Worm (Caenorhabditis elegans) whole organism, L4 larva: ENCODE results near the gene T23F11.11.
A peak's percentile ranks its signal among the peaks of the same experiment; 100 is the strongest.

Experiments
- D1046.2 ChIP-seq: fragments of 200-800 bp; sonication (Bioruptor generic); IDR thresholded peaks from 2 replicates; pipeline ENCODE4 v1.3.6; 2022; ENCODE audit warnings: missing genetic modification characterization, missing compliant biosample characterization
- F26F4.8 ChIP-seq: fragments of 200-800 bp; sonication (Bioruptor generic); conservative IDR thresholded peaks from 2 replicates; pipeline ENCODE4 v1.3.6; 2022; ENCODE audit warnings: missing genetic modification characterization, missing compliant biosample characterization
- F37D6.2 ChIP-seq: sonication (generic microtip); optimal IDR thresholded peaks from 2 replicates; lab custom pipeline; 2016; ENCODE audit warnings: mild to moderate bottlenecking, missing genetic modification characterization, missing compliant biosample characterization
- F44E2.7 ChIP-seq: fragments of 200-800 bp; sonication (Bioruptor generic); IDR thresholded peaks from 2 replicates; pipeline ENCODE4 v2.1.2; 2022; ENCODE audit warnings: missing genetic modification characterization, missing compliant biosample characterization
- T20F7.1 ChIP-seq: fragments of 200-800 bp; sonication (Bioruptor generic); optimal IDR thresholded peaks from 2 replicates; lab custom pipeline; 2018; ENCODE audit warnings: mild to moderate bottlenecking, missing genetic modification characterization, missing compliant biosample characterization
- T26A8.4 ChIP-seq: fragments of 200-800 bp; sonication (Bioruptor generic); IDR thresholded peaks from 2 replicates; pipeline ENCODE4 v1.3.6; 2022; ENCODE audit warnings: missing genetic modification characterization, missing compliant biosample characterization
- Y48G9A.11 ChIP-seq: fragments of 200-800 bp; sonication (Bioruptor generic); IDR thresholded peaks from 2 replicates; pipeline ENCODE4 v1.3.6; 2022; ENCODE audit warnings: missing genetic modification reagents, missing genetic modification characterization, missing compliant biosample characterization
- Y5F2A.4 ChIP-seq: fragments of 200-800 bp; sonication (Bioruptor generic); optimal IDR thresholded peaks from 2 replicates; lab custom pipeline; 2018; ENCODE audit warnings: mild to moderate bottlenecking, missing genetic modification characterization, missing compliant biosample characterization
- ZK337.2 ChIP-seq: fragments of 200-800 bp; sonication (Bioruptor generic); IDR thresholded peaks from 2 replicates; pipeline ENCODE4 v1.3.6; 2022; ENCODE audit warnings: missing genetic modification reagents, missing genetic modification characterization, missing compliant biosample characterization
- ama-1 ChIP-seq: fragments of 150-350 bp; optimal IDR thresholded peaks from 2 replicates; lab custom pipeline; 2014; ENCODE audit warnings: inconsistent platforms, mixed read lengths
- ceh-28 ChIP-seq: fragments of 150-350 bp; optimal IDR thresholded peaks from 2 replicates; lab custom pipeline; 2014; ENCODE audit warnings: missing biosample characterization, missing genetic modification reagents, missing genetic modification characterization
- ceh-32 ChIP-seq: sonication (generic microtip); optimal IDR thresholded peaks from 2 replicates; lab custom pipeline; 2016; ENCODE audit warnings: mild to moderate bottlenecking, missing genetic modification characterization, missing compliant biosample characterization; ENCODE audit not compliant: poor library complexity
- ces-1 ChIP-seq: fragments of 150-350 bp; sonication (generic microtip); optimal IDR thresholded peaks from 4 replicates; lab custom pipeline; 2014; ENCODE audit warnings: missing biosample characterization, missing genetic modification reagents, missing genetic modification characterization
- daf-16 ChIP-seq, 3 experiments: sonication (generic microtip); optimal IDR thresholded peaks; 2 replicates each; lab custom pipeline; 2016 to 2017; ENCODE audit warnings: missing genetic modification characterization in 3 of 3, missing genetic modification reagents in 3 of 3, mild to moderate bottlenecking in 2 of 3, missing compliant biosample characterization in 2 of 3, missing biosample characterization in 1 of 3, moderate library complexity in 1 of 3
- dmd-6 ChIP-seq: fragments of 200-800 bp; sonication (Bioruptor generic); IDR thresholded peaks from 2 replicates; pipeline ENCODE4 v1.3.6; 2022; ENCODE audit warnings: missing genetic modification reagents, missing genetic modification characterization, missing compliant biosample characterization
- dmd-8 ChIP-seq: fragments of 200-800 bp; sonication (Bioruptor generic); IDR thresholded peaks from 2 replicates; pipeline ENCODE4 v1.3.6; 2022; ENCODE audit warnings: missing genetic modification characterization, missing compliant biosample characterization
- duxl-1 ChIP-seq: sonication (generic microtip); optimal IDR thresholded peaks from 2 replicates; lab custom pipeline; 2016; ENCODE audit warnings: mild to moderate bottlenecking, missing genetic modification characterization, moderate library complexity, missing compliant biosample characterization; ENCODE audit not compliant: poor library complexity
- dve-1 ChIP-seq: sonication (generic microtip); optimal IDR thresholded peaks from 2 replicates; lab custom pipeline; 2017; ENCODE audit warnings: antibody characterized with exemption, mild to moderate bottlenecking, missing genetic modification characterization, missing compliant biosample characterization; ENCODE audit not compliant: insufficient read depth
- egl-27 ChIP-seq: sonication (generic microtip); optimal IDR thresholded peaks from 3 replicates; lab custom pipeline; 2017; ENCODE audit warnings: missing biosample characterization, missing genetic modification reagents, missing genetic modification characterization
- fos-1 ChIP-seq: fragments of 150-350 bp; optimal IDR thresholded peaks from 2 replicates; lab custom pipeline; 2014; ENCODE audit warnings: missing biosample characterization, missing genetic modification characterization
- gei-8 ChIP-seq: fragments of 200-800 bp; sonication (Bioruptor generic); optimal IDR thresholded peaks from 2 replicates; lab custom pipeline; 2018; ENCODE audit warnings: mild to moderate bottlenecking, missing genetic modification characterization, missing compliant biosample characterization
- hlh-11 ChIP-seq: fragments of 200-800 bp; sonication (Bioruptor generic); optimal IDR thresholded peaks from 2 replicates; lab custom pipeline; 2018; ENCODE audit warnings: mild to moderate bottlenecking, missing genetic modification characterization, missing compliant biosample characterization
- jun-1 ChIP-seq: fragments of 150-350 bp; optimal IDR thresholded peaks from 2 replicates; lab custom pipeline; 2014; ENCODE audit warnings: missing biosample characterization, missing genetic modification reagents, missing genetic modification characterization
- lim-7 ChIP-seq: fragments of 200-800 bp; sonication (Bioruptor generic); IDR thresholded peaks from 2 replicates; pipeline ENCODE4 v1.3.6; 2022; ENCODE audit warnings: missing genetic modification characterization, missing compliant biosample characterization
- lin-15B ChIP-seq: fragments of 150-350 bp; sonication (generic microtip); optimal IDR thresholded peaks from 3 replicates; lab custom pipeline; 2014; ENCODE audit warnings: missing biosample characterization, missing genetic modification characterization
- madf-5 ChIP-seq, 2 experiments: fragments of 200-800 bp; sonication (Bioruptor generic); IDR thresholded peaks; 2 replicates each; pipeline ENCODE4 v1.3.6; 2022; ENCODE audit warnings: missing compliant biosample characterization in 2 of 2, missing genetic modification characterization in 2 of 2
- madf-9 ChIP-seq: fragments of 200-800 bp; sonication (Bioruptor generic); conservative IDR thresholded peaks from 2 replicates; pipeline ENCODE4 v1.3.6; 2022; ENCODE audit warnings: missing genetic modification reagents, missing genetic modification characterization, missing compliant biosample characterization
- mdl-1 ChIP-seq, 2 experiments: fragments of 150-350 bp in 1 of 2; sonication (generic microtip) in 1 of 2; optimal IDR thresholded peaks; 2 replicates each; lab custom pipeline; 2014 to 2017; ENCODE audit warnings: missing biosample characterization in 2 of 2, missing genetic modification characterization in 2 of 2
- mes-2 ChIP-seq: sonication (generic microtip); optimal IDR thresholded peaks from 2 replicates; lab custom pipeline; 2016; ENCODE audit warnings: missing genotype, mild to moderate bottlenecking, missing genetic modification characterization, missing compliant biosample characterization; ENCODE audit not compliant: poor library complexity, severe bottlenecking
- nhr-25 ChIP-seq: sonication (generic microtip); optimal IDR thresholded peaks from 2 replicates; lab custom pipeline; 2017; ENCODE audit warnings: missing genetic modification characterization, mild to moderate bottlenecking, missing compliant biosample characterization, antibody characterized with exemption, moderate library complexity, borderline replicate concordance; ENCODE audit not compliant: insufficient read depth
- nhr-28 ChIP-seq: fragments of 150-350 bp; optimal IDR thresholded peaks from 2 replicates; lab custom pipeline; 2014; ENCODE audit warnings: missing biosample characterization, missing genetic modification characterization
- nhr-42 ChIP-seq: fragments of 200-800 bp; sonication (Bioruptor generic); IDR thresholded peaks from 2 replicates; pipeline ENCODE4 v1.3.6; 2022; ENCODE audit warnings: missing genetic modification characterization, missing compliant biosample characterization
- nhr-76 ChIP-seq: fragments of 150-350 bp; optimal IDR thresholded peaks from 2 replicates; lab custom pipeline; 2014; ENCODE audit warnings: missing biosample characterization, missing genetic modification characterization
- nhr-77 ChIP-seq: fragments of 150-350 bp; optimal IDR thresholded peaks from 2 replicates; lab custom pipeline; 2014; ENCODE audit warnings: missing biosample characterization, missing genetic modification characterization
- php-3 ChIP-seq: fragments of 200-800 bp; sonication (Bioruptor generic); IDR thresholded peaks from 2 replicates; pipeline ENCODE4 v1.3.6; 2022; ENCODE audit warnings: missing genetic modification reagents, missing genetic modification characterization, missing compliant biosample characterization
- pqm-1 ChIP-seq: sonication (generic microtip); optimal IDR thresholded peaks from 2 replicates; lab custom pipeline; 2017; ENCODE audit warnings: missing biosample characterization, missing genetic modification characterization
- sdz-12 ChIP-seq: fragments of 200-800 bp; sonication (Bioruptor generic); optimal IDR thresholded peaks from 2 replicates; lab custom pipeline; 2018; ENCODE audit warnings: mild to moderate bottlenecking, missing genetic modification characterization, missing compliant biosample characterization
- set-16 ChIP-seq: fragments of 200-800 bp; sonication (Bioruptor generic); IDR thresholded peaks from 2 replicates; pipeline ENCODE4 v1.3.6; 2022; ENCODE audit warnings: missing genetic modification reagents, missing genetic modification characterization, missing compliant biosample characterization
- snpc-1.2 ChIP-seq: fragments of 200-800 bp; sonication (Bioruptor generic); IDR thresholded peaks from 2 replicates; pipeline ENCODE4 v1.3.6; 2022; ENCODE audit warnings: missing genetic modification reagents, missing genetic modification characterization, missing compliant biosample characterization
- snpc-4 ChIP-seq: fragments of 150-350 bp; optimal IDR thresholded peaks from 2 replicates; lab custom pipeline; 2014; ENCODE audit warnings: missing biosample characterization, missing genetic modification characterization
- spr-3 ChIP-seq: fragments of 200-800 bp; sonication (Bioruptor generic); optimal IDR thresholded peaks from 2 replicates; lab custom pipeline; 2018; ENCODE audit warnings: mild to moderate bottlenecking, missing genetic modification characterization, missing compliant biosample characterization
- tra-1 ChIP-seq: fragments of 200-800 bp; sonication (Bioruptor generic); IDR thresholded peaks from 2 replicates; pipeline ENCODE4 v1.3.6; 2022; ENCODE audit warnings: missing genetic modification reagents, missing genetic modification characterization, missing compliant biosample characterization
- unc-130 ChIP-seq: sonication (generic microtip); optimal IDR thresholded peaks from 2 replicates; lab custom pipeline; 2016; ENCODE audit warnings: missing genetic modification reagents, missing genetic modification characterization, missing compliant biosample characterization
- unc-39 ChIP-seq: sonication (generic microtip); optimal IDR thresholded peaks from 2 replicates; lab custom pipeline; 2017; ENCODE audit warnings: missing biosample characterization, missing genetic modification characterization
- zag-1 ChIP-seq: fragments of 150-350 bp; optimal IDR thresholded peaks from 2 replicates; lab custom pipeline; 2014; ENCODE audit warnings: missing biosample characterization, missing genetic modification characterization
- zfp-2 ChIP-seq: sonication (generic microtip); optimal IDR thresholded peaks from 2 replicates; lab custom pipeline; 2016; ENCODE audit warnings: mild to moderate bottlenecking, missing genetic modification characterization, missing compliant biosample characterization
- ztf-11 ChIP-seq: fragments of 150-350 bp; optimal IDR thresholded peaks from 2 replicates; lab custom pipeline; 2014; ENCODE audit warnings: missing biosample characterization, missing genetic modification characterization

T23F11.11 gene

DNA sequence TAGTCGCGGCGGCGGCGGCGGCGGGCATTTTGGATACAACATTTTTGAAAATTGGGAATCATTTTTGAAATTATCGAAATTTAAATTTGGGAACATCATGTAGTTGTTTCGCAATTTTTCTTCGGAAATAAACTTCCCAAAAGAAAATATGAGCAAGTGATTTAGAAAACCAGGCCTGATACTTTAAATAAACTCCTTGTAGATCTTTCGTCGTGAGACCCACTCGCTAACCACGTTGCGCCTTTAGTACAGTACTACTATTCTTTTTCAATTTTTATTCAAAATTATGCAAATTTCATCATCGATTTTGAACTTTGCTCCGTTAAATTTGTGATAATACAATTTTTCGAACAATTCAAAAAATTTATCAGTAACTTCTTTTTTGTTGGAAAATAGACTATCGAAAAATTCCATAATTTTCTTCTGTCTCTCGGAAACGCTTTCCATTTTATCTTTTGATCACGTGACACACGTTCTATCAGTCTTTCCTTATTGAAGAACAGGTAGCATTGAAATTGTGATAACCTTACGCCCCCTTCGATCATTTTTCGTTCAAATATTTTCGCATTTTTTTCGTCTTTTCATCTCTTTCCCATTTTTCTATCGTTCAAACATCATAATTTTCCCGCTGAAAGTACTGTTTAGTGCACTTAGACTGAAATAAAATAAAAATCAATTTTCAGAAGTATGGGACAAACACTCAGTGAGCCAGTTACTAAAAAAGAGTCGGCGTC lies 21.4 kb downstream of the T23F11.11 start, which contains the start of gene ppm-2 (continued):
- TF ChIP-seq ceh-32 (tag; lab: Kevin White, UChicago) = no peak
- peak; percentile 63 for TF ChIP-seq nhr-28
- no peak for TF ChIP-seq zag-1 (tag; lab: Kevin White, UChicago)
- peak; percentile 24 for TF ChIP-seq hlh-11 (tag; lab: Kevin White, UChicago)
- TF ChIP-seq madf-9 = 0 out of 2 replicates have a peak, but pooled peaks have one; percentile 14
- TF ChIP-seq gei-8 (GFP tag; lab: Kevin White, UChicago) = no peak
- no peak for TF ChIP-seq Y5F2A.4 (GFP tag; lab: Kevin White, UChicago)
- peak; percentile 46; the same call in 1 of the 2 replicates for TF ChIP-seq snpc-1.2
- TF ChIP-seq unc-130 (GFP tag; lab: Kevin White, UChicago) = peak; percentile 27
- peak; percentile 14 for TF ChIP-seq nhr-77 (tag; lab: Kevin White, UChicago)
- TF ChIP-seq dve-1 (tag; lab: Kevin White, UChicago) = peak; percentile 55
- no peak for TF ChIP-seq fos-1 (tag; lab: Kevin White, UChicago)
- no peak for TF ChIP-seq ZK337.2 (GFP tag; lab: Robert Waterston, UW)
- peak; percentile 77 for TF ChIP-seq dmd-6

DNA sequence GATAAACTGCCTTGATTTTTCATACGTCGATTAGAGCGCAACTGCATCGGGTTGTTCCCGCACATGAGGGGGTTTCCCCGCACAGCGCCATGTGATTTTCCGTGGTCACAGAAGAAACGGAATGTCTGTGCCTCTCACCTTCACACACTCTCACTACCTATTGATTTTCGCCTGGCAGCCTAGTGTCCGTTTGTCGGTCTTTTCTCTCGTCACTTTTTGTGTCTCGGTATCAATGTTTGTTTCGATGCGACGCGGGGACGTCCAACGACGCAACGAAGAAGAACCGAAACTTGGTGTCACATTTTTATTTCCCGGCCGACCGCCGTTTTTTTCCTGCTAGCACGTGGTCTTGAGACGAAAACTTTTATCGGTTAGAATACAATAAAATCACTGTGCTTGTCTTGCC lies 22.0 kb downstream of the T23F11.11 start:
- TF ChIP-seq lim-7 (GFP tag; lab: Robert Waterston, UW) (no peak), sdz-12 (no peak), zfp-2 (tag; lab: Kevin White, UChicago) (peak; percentile 48), daf-16 (GFP tag; optimal IDR thresholded peaks at IDR 0.05; lab: Kevin White, UChicago) (peak; percentile 54 to 75), daf-16 (tag; optimal IDR thresholded peaks at IDR 0.05; lab: Kevin White, UChicago) (peak; percentile 77), unc-39 (tag; lab: Kevin White, UChicago) (no peak), F26F4.8 (GFP tag; lab: Robert Waterston, UW) (no peak), mdl-1 (tag; optimal IDR thresholded peaks at IDR 0.05; lab: Kevin White, UChicago) (peak; percentile 100), ama-1 (peak; percentile 13), nhr-42 (peak; percentile 81), F44E2.7 (GFP tag; lab: Robert Waterston, UW) (no peak), Y5F2A.4 (GFP tag; lab: Kevin White, UChicago) (no peak), hlh-11 (tag; lab: Kevin White, UChicago) (peak; percentile 100), ceh-28 (tag; lab: Kevin White, UChicago) (peak; percentile 72), nhr-28 (peak; percentile 97), snpc-4 (tag; lab: Kevin White, UChicago) (no peak), madf-9 (peak; percentile 87), jun-1 (tag; lab: Kevin White, UChicago) (peak; percentile 72), duxl-1 (peak; percentile 50), ztf-11 (tag; lab: Kevin White, UChicago) (no peak), unc-130 (GFP tag; lab: Kevin White, UChicago) (no peak), T20F7.1 (GFP tag; lab: Kevin White, UChicago) (peak; percentile 86), dmd-8 (GFP tag; lab: Robert Waterston, UW) (no peak), F37D6.2 (peak; percentile 77), pqm-1 (tag; lab: Kevin White, UChicago) (peak; percentile 39), nhr-76 (tag; lab: Kevin White, UChicago) (peak; percentile 53), set-16 (peak; percentile 80), Y48G9A.11 (no peak), ceh-32 (tag; lab: Kevin White, UChicago) (no peak), madf-5 (GFP tag; IDR thresholded peaks at IDR 0.05; lab: Robert Waterston, UW) (no peak), tra-1 (GFP tag; lab: Robert Waterston, UW) (peak; percentile 90), php-3 (peak; percentile 61; the same call in 1 of the 2 replicates), spr-3 (no peak), D1046.2 (GFP tag; lab: Robert Waterston, UW) (no peak), T26A8.4 (peak; percentile 83), egl-27 (tag; lab: Kevin White, UChicago) (peak; percentile 49), ces-1 (no peak), nhr-25 (tag; lab: Kevin White, UChicago) (peak; percentile 77), mes-2 (tag; lab: Kevin White, UChicago) (peak; percentile 78), lin-15B (tag; lab: Kevin White, UChicago) (no peak)
